Fruit fly (Drosophila melanogaster) whole organism, embryonic: Measurements from ENCODE around the gene Rad9.

Experiments
- BtbVII ChIP-seq: fragments of 200-800 bp; sonication (Bioruptor generic); optimal IDR thresholded peaks from 3 replicates; lab custom pipeline; 2017; ENCODE audit warnings: missing biosample characterization, mild to moderate bottlenecking, missing genetic modification characterization
- C15 ChIP-seq: fragments of 200-800 bp; sonication (Bioruptor generic); IDR thresholded peaks from 3 replicates; pipeline ENCODE4 v1.3.6; 2022; ENCODE audit warnings: missing biosample characterization, missing genetic modification characterization
- CG10543 ChIP-seq: fragments of 200-800 bp; sonication (Bioruptor generic); optimal IDR thresholded peaks from 3 replicates; lab custom pipeline; 2017; ENCODE audit warnings: missing biosample characterization, mild to moderate bottlenecking, missing genetic modification characterization, moderate library complexity
- CG10959 ChIP-seq: fragments of 200-800 bp; sonication (Bioruptor generic); IDR thresholded peaks from 2 replicates; pipeline ENCODE4 v1.3.6; 2022; ENCODE audit warnings: missing biosample characterization, missing genetic modification characterization
- CG11504 ChIP-seq: fragments of 200-800 bp; sonication (Bioruptor generic); optimal IDR thresholded peaks from 3 replicates; lab custom pipeline; 2019; ENCODE audit warnings: missing biosample characterization, mild to moderate bottlenecking, missing genetic modification characterization, moderate library complexity
- CG11560 ChIP-seq: fragments of 200-800 bp; sonication (Bioruptor generic); IDR thresholded peaks from 3 replicates; pipeline ENCODE4 v1.3.6; 2022; ENCODE audit warnings: missing biosample characterization, missing genetic modification characterization
- CG12219 ChIP-seq: fragments of 200-800 bp; sonication (Bioruptor generic); optimal IDR thresholded peaks from 3 replicates; lab custom pipeline; 2018; ENCODE audit warnings: missing biosample characterization, mild to moderate bottlenecking, missing genetic modification characterization
- CG14441 ChIP-seq: fragments of 200-800 bp; sonication (Bioruptor generic); IDR thresholded peaks from 2 replicates; pipeline ENCODE4 v1.3.6; 2022; ENCODE audit warnings: missing biosample characterization, missing genetic modification characterization
- CG14710 ChIP-seq: fragments of 200-800 bp; sonication (Bioruptor generic); optimal IDR thresholded peaks from 3 replicates; lab custom pipeline; 2019; ENCODE audit warnings: missing biosample characterization, mild to moderate bottlenecking, missing genetic modification characterization, moderate library complexity
- CG14860 ChIP-seq: fragments of 200-800 bp; sonication (Bioruptor generic); IDR thresholded peaks from 3 replicates; pipeline ENCODE4 v1.3.6; 2022; ENCODE audit warnings: missing biosample characterization, missing genetic modification characterization; ENCODE audit not compliant: partially characterized antibody
- CG14965 ChIP-seq: fragments of 200-800 bp; sonication (Bioruptor generic); optimal IDR thresholded peaks from 2 replicates; lab custom pipeline; 2016; ENCODE audit warnings: missing biosample characterization, missing genetic modification characterization, borderline replicate concordance
- CG31441 ChIP-seq: fragments of 200-800 bp; sonication (Bioruptor generic); IDR thresholded peaks from 2 replicates; pipeline ENCODE4 v1.3.6; 2022; ENCODE audit warnings: missing biosample characterization, missing genetic modification characterization
- CG32772 ChIP-seq: fragments of 200-800 bp; sonication (Bioruptor generic); IDR thresholded peaks from 2 replicates; pipeline ENCODE4 v1.3.6; 2022; ENCODE audit warnings: missing biosample characterization, missing genetic modification characterization
- CG34224 ChIP-seq: fragments of 200-800 bp; sonication (Bioruptor generic); IDR thresholded peaks from 3 replicates; pipeline ENCODE4 v1.3.6; 2022; ENCODE audit warnings: missing biosample characterization, missing genetic modification characterization; ENCODE audit not compliant: partially characterized antibody
- CG3838 ChIP-seq: fragments of 200-800 bp; sonication (Bioruptor generic); optimal IDR thresholded peaks from 3 replicates; lab custom pipeline; 2016; ENCODE audit warnings: missing biosample characterization, missing genetic modification characterization
- CG4617 ChIP-seq: fragments of 200-800 bp; sonication (Bioruptor generic); optimal IDR thresholded peaks from 3 replicates; lab custom pipeline; 2016; ENCODE audit warnings: missing biosample characterization, missing genetic modification characterization, borderline replicate concordance
- CG4854 ChIP-seq: fragments of 200-800 bp; sonication (Bioruptor generic); optimal IDR thresholded peaks from 2 replicates; lab custom pipeline; 2016; ENCODE audit warnings: missing biosample characterization, missing genetic modification characterization, inconsistent platforms
- CG6175 ChIP-seq: fragments of 200-800 bp; sonication (Bioruptor generic); IDR thresholded peaks from 3 replicates; pipeline ENCODE4 v1.3.6; 2022; ENCODE audit warnings: missing biosample characterization, missing genetic modification characterization
- CG7372 ChIP-seq: fragments of 200-800 bp; sonication (Bioruptor generic); IDR thresholded peaks from 2 replicates; pipeline ENCODE4 v1.3.6; 2022; ENCODE audit warnings: missing biosample characterization, missing genetic modification characterization
- CG7556 ChIP-seq: fragments of 200-800 bp; sonication (Bioruptor generic); optimal IDR thresholded peaks from 2 replicates; lab custom pipeline; 2017; ENCODE audit warnings: missing biosample characterization, mild to moderate bottlenecking, missing genetic modification characterization
- CG9817 ChIP-seq: fragments of 200-800 bp; sonication (Bioruptor generic); optimal IDR thresholded peaks from 2 replicates; lab custom pipeline; 2018; ENCODE audit warnings: missing biosample characterization, mild to moderate bottlenecking, missing genetic modification characterization, moderate library complexity
- CG9876 ChIP-seq: fragments of 200-800 bp; sonication (Bioruptor generic); optimal IDR thresholded peaks from 2 replicates; lab custom pipeline; 2016; ENCODE audit warnings: missing biosample characterization, missing genetic modification characterization
- Dref ChIP-seq: fragments of 200-800 bp; sonication (Bioruptor generic); IDR thresholded peaks from 2 replicates; pipeline ENCODE4 v1.3.6; 2022; ENCODE audit warnings: missing biosample characterization, missing genetic modification characterization
- HLH3B ChIP-seq: fragments of 200-800 bp; sonication (Bioruptor generic); IDR thresholded peaks from 2 replicates; pipeline ENCODE4 v1.3.6; 2022; ENCODE audit warnings: missing biosample characterization, missing genetic modification characterization
- HmgZ ChIP-seq: fragments of 200-800 bp; sonication (Bioruptor generic); optimal IDR thresholded peaks from 2 replicates; lab custom pipeline; 2018; ENCODE audit warnings: missing biosample characterization, mild to moderate bottlenecking, missing genetic modification characterization
- Hr3 ChIP-seq: fragments of 200-800 bp; sonication (Bioruptor generic); optimal IDR thresholded peaks from 3 replicates; lab custom pipeline; 2016; ENCODE audit warnings: missing biosample characterization, missing genetic modification characterization
- Lhr ChIP-seq: fragments of 200-800 bp; sonication (Bioruptor generic); optimal IDR thresholded peaks from 3 replicates; lab custom pipeline; 2017; ENCODE audit warnings: mild to moderate bottlenecking, missing biosample characterization, missing genetic modification reagents, missing genetic modification characterization
- Med ChIP-seq: fragments of 200-800 bp; sonication (Bioruptor generic); peaks from one replicate; lab custom pipeline; 2016; ENCODE audit warnings: missing biosample characterization, missing genetic modification characterization, mild to moderate bottlenecking, inconsistent platforms, moderate library complexity
- Meics ChIP-seq: fragments of 200-800 bp; sonication (Bioruptor generic); optimal IDR thresholded peaks from 2 replicates; lab custom pipeline; 2017; ENCODE audit warnings: missing biosample characterization, mild to moderate bottlenecking, missing genetic modification characterization
- Myb ChIP-seq: fragments of 200-800 bp; sonication (Bioruptor generic); optimal IDR thresholded peaks from 2 replicates; lab custom pipeline; 2016; ENCODE audit warnings: missing biosample characterization, missing genetic modification characterization
- NFAT ChIP-seq: fragments of 200-800 bp; sonication (Bioruptor generic); IDR thresholded peaks from 2 replicates; pipeline ENCODE4 v1.3.6; 2022; ENCODE audit warnings: missing biosample characterization, missing genetic modification characterization
- Oli ChIP-seq: fragments of 200-800 bp; sonication (Bioruptor generic); optimal IDR thresholded peaks from 2 replicates; lab custom pipeline; 2018; ENCODE audit warnings: missing biosample characterization, mild to moderate bottlenecking, missing genetic modification characterization, moderate library complexity
- Six4 ChIP-seq: fragments of 200-800 bp; sonication (Bioruptor generic); optimal IDR thresholded peaks from 2 replicates; lab custom pipeline; 2016; ENCODE audit warnings: missing biosample characterization, missing genetic modification characterization
- Sox100B ChIP-seq: fragments of 200-800 bp; sonication (Bioruptor generic); optimal IDR thresholded peaks from 3 replicates; lab custom pipeline; 2018; ENCODE audit warnings: missing biosample characterization, mild to moderate bottlenecking, missing genetic modification characterization
- Taf1 ChIP-seq: fragments of 200-800 bp; sonication (Bioruptor generic); IDR thresholded peaks from 2 replicates; pipeline ENCODE4 v1.3.6; 2022; ENCODE audit warnings: missing biosample characterization, missing genetic modification characterization
- Vsx1 ChIP-seq: fragments of 200-800 bp; sonication (Bioruptor generic); optimal IDR thresholded peaks from 2 replicates; lab custom pipeline; 2017; ENCODE audit warnings: missing biosample characterization, mild to moderate bottlenecking, missing genetic modification characterization, missing genetic modification reagents
- ash1 ChIP-seq: fragments of 200-800 bp; sonication (Bioruptor generic); optimal IDR thresholded peaks from 2 replicates; lab custom pipeline; 2018; ENCODE audit warnings: missing biosample characterization, mild to moderate bottlenecking, missing genetic modification characterization
- dm ChIP-seq: fragments of 200-800 bp; sonication (Bioruptor generic); optimal IDR thresholded peaks from 3 replicates; lab custom pipeline; 2016; ENCODE audit warnings: missing biosample characterization, missing genetic modification characterization
- fd3F ChIP-seq: fragments of 200-800 bp; sonication (Bioruptor generic); optimal IDR thresholded peaks from 2 replicates; lab custom pipeline; 2018; ENCODE audit warnings: missing biosample characterization, mild to moderate bottlenecking, missing genetic modification characterization, moderate library complexity
- gcm2 ChIP-seq: fragments of 200-800 bp; sonication (Bioruptor generic); optimal IDR thresholded peaks from 2 replicates; lab custom pipeline; 2016; ENCODE audit warnings: missing biosample characterization, missing genetic modification characterization
- mirr ChIP-seq: fragments of 200-800 bp; sonication (Bioruptor generic); optimal IDR thresholded peaks from 3 replicates; lab custom pipeline; 2018; ENCODE audit warnings: missing biosample characterization, mild to moderate bottlenecking, missing genetic modification characterization
- nerfin-2 ChIP-seq: fragments of 200-800 bp; sonication (Bioruptor generic); IDR thresholded peaks from 2 replicates; pipeline ENCODE4 v1.3.6; 2022; ENCODE audit warnings: missing biosample characterization, missing genetic modification characterization; ENCODE audit not compliant: partially characterized antibody
- phol ChIP-seq: fragments of 200-800 bp; sonication (Bioruptor generic); optimal IDR thresholded peaks from 3 replicates; lab custom pipeline; 2018; ENCODE audit warnings: missing biosample characterization, mild to moderate bottlenecking, missing genetic modification characterization, moderate library complexity
- ranshi ChIP-seq: fragments of 200-800 bp; sonication (Bioruptor generic); IDR thresholded peaks from 2 replicates; pipeline ENCODE4 v1.3.6; 2022; ENCODE audit warnings: missing biosample characterization, missing genetic modification characterization
- row ChIP-seq: fragments of 200-800 bp; sonication (Bioruptor generic); IDR thresholded peaks from 3 replicates; pipeline ENCODE4 v1.3.6; 2022; ENCODE audit warnings: missing biosample characterization, missing genetic modification characterization
- run ChIP-seq: fragments of 200-800 bp; sonication (Bioruptor generic); optimal IDR thresholded peaks from 3 replicates; lab custom pipeline; 2018; ENCODE audit warnings: missing biosample characterization, mild to moderate bottlenecking, missing genetic modification characterization
- sqz ChIP-seq: fragments of 200-800 bp; sonication (Bioruptor generic); optimal IDR thresholded peaks from 3 replicates; lab custom pipeline; 2018; ENCODE audit warnings: missing biosample characterization, mild to moderate bottlenecking, missing genetic modification characterization
- stwl ChIP-seq: fragments of 200-800 bp; sonication (Bioruptor generic); optimal IDR thresholded peaks from 3 replicates; lab custom pipeline; 2018; ENCODE audit warnings: missing biosample characterization, mild to moderate bottlenecking, missing genetic modification characterization, moderate library complexity
- vnd ChIP-seq: fragments of 200-800 bp; sonication (Bioruptor generic); IDR thresholded peaks from 3 replicates; pipeline ENCODE4 v1.3.6; 2022; ENCODE audit warnings: missing biosample characterization, missing genetic modification characterization; ENCODE audit not compliant: partially characterized antibody

The Rad9 gene

dm6 chr3L:18865447-18866367, 6.6 kb downstream of the Rad9 start, which contains the start of gene CG14074 (continued):
- TF ChIP-seq CG6175 = no peak
- TF ChIP-seq Meics (GFP tag; lab: Kevin White, UChicago) = no peak
- TF ChIP-seq CG4854 (GFP tag; lab: Kevin White, UChicago) = no peak
- TF ChIP-seq CG7372 (GFP tag; lab: Robert Waterston, UW) = no peak
- TF ChIP-seq CG34224 = peak; percentile 59
- no peak for TF ChIP-seq CG11504 (tag; lab: Kevin White, UChicago)
- no peak for TF ChIP-seq CG7556 (GFP tag; lab: Kevin White, UChicago)
- TF ChIP-seq BtbVII (GFP tag; lab: Kevin White, UChicago) = no peak
- no peak for TF ChIP-seq CG11560
- TF ChIP-seq nerfin-2 (GFP tag; lab: Robert Waterston, UW) = peak; percentile 64
- TF ChIP-seq Myb (GFP tag; lab: Kevin White, UChicago) = peak; percentile 30
- no peak for TF ChIP-seq CG14441 (GFP tag; lab: Robert Waterston, UW)
- no peak for TF ChIP-seq CG32772 (GFP tag; lab: Robert Waterston, UW)
- TF ChIP-seq Dref = peak; percentile 76
- TF ChIP-seq run = no peak
- TF ChIP-seq stwl = peak; percentile 48
- no peak for TF ChIP-seq CG3838 (GFP tag; lab: Kevin White, UChicago)
- TF ChIP-seq sqz (GFP tag; lab: Kevin White, UChicago) = no peak
- no peak for TF ChIP-seq NFAT (GFP tag; lab: Robert Waterston, UW)
- TF ChIP-seq gcm2 (GFP tag; lab: Kevin White, UChicago) = no peak
- no peak for TF ChIP-seq CG12219 (GFP tag; lab: Kevin White, UChicago)
- TF ChIP-seq Taf1 (GFP tag; lab: Robert Waterston, UW) = no peak
- no peak for TF ChIP-seq ranshi
- no peak for TF ChIP-seq Hr3 (GFP tag; lab: Kevin White, UChicago)
- TF ChIP-seq CG14860 (GFP tag; lab: Robert Waterston, UW) = no peak
- TF ChIP-seq Vsx1 (GFP tag; lab: Kevin White, UChicago) = peak; percentile 2
- TF ChIP-seq Sox100B (GFP tag; lab: Kevin White, UChicago) = no peak
- TF ChIP-seq phol (tag; lab: Kevin White, UChicago) = peak; percentile 6
- TF ChIP-seq mirr = no peak
- peak; percentile 9 for TF ChIP-seq Lhr (GFP tag; lab: Kevin White, UChicago)
- TF ChIP-seq Six4 (GFP tag; lab: Kevin White, UChicago) = no peak
- TF ChIP-seq vnd (GFP tag; lab: Robert Waterston, UW) = peak; percentile 42; the same call in 1 of the 3 replicates
- no peak for TF ChIP-seq ash1 (GFP tag; lab: Kevin White, UChicago)
- no peak for TF ChIP-seq C15
- TF ChIP-seq fd3F (GFP tag; lab: Kevin White, UChicago) = no peak
- TF ChIP-seq CG10959 (GFP tag; lab: Robert Waterston, UW) = no peak
- no peak for TF ChIP-seq dm (GFP tag; lab: Kevin White, UChicago)
- peak; percentile 45; the same call in 2 of the 3 replicates for TF ChIP-seq row (GFP tag; lab: Robert Waterston, UW)
- no peak for TF ChIP-seq CG10543
- TF ChIP-seq Med (GFP tag; lab: Kevin White, UChicago) = peak; percentile 26
- peak; percentile 13 for TF ChIP-seq CG4617 (GFP tag; lab: Kevin White, UChicago)
- no peak for TF ChIP-seq CG9876 (GFP tag; lab: Kevin White, UChicago)
- no peak for TF ChIP-seq CG14965
- TF ChIP-seq Oli (tag; lab: Kevin White, UChicago) = no peak
- no peak for TF ChIP-seq CG31441 (GFP tag; lab: Robert Waterston, UW)
- TF ChIP-seq CG14710 (tag; lab: Kevin White, UChicago) = no peak
- TF ChIP-seq HLH3B (GFP tag; lab: Robert Waterston, UW) = no peak
- TF ChIP-seq HmgZ (tag; lab: Kevin White, UChicago) = no peak
- TF ChIP-seq CG9817 (tag; lab: Kevin White, UChicago) = no peak
